Worm (Caenorhabditis elegans): Measurements from ENCODE around the gene clec-27.

clec-27 gene

ce11 chrV:16853956-16854683, at the start of gene clec-27, which contains the start of gene clec-35:
Gene clec-27 (plus strand): TSS chrV:16854633.
Gene clec-35 (minus strand): TSS chrV:16854056.
- TF ChIP-seq rbr-2 (tag; optimal IDR thresholded peaks at IDR 0.05) (no peak), aly-2 (tag; optimal IDR thresholded peaks at IDR 0.05) (no peak), egl-43 (GFP tag; IDR thresholded peaks at IDR 0.05) (no peak), mep-1 (tag; optimal IDR thresholded peaks at IDR 0.05) (no peak), attf-4 (tag; optimal IDR thresholded peaks at IDR 0.05) (no peak), T20F7.1 (GFP tag; optimal IDR thresholded peaks at IDR 0.05) (no peak), spr-1 (tag; optimal IDR thresholded peaks at IDR 0.05) (no peak), nhr-111 (GFP tag; optimal IDR thresholded peaks at IDR 0.05) (no peak), lin-15B (tag; optimal IDR thresholded peaks at IDR 0.05) (no peak), lin-38 (GFP tag; IDR thresholded peaks at IDR 0.05) (no peak), Y48G9A.11 (GFP tag; IDR thresholded peaks at IDR 0.05) (no peak), ZK337.2 (GFP tag; IDR thresholded peaks at IDR 0.05) (no peak), ceh-62 (tag; optimal IDR thresholded peaks at IDR 0.05) (no peak), arid-1 (GFP tag; conservative IDR thresholded peaks at IDR 0.05) (no peak), daf-19 (GFP tag; conservative IDR thresholded peaks at IDR 0.05) (no peak), lin-1 (GFP tag; IDR thresholded peaks at IDR 0.05) (no peak), mdl-1 (tag; optimal IDR thresholded peaks at IDR 0.05) (no peak), F10B5.3 (tag; optimal IDR thresholded peaks at IDR 0.05) (no peak)

- peak; percentile 68 for TF ChIP-seq aha-1 (tag)
- TF ChIP-seq nhr-10 (tag; optimal IDR thresholded peaks at IDR 0.05) = no peak
These were observed 49.6 kb upstream of the clec-27 start for ce11 chrV:16804795-16805194.

ce11 chrV:16808168-16808567, 46.3 kb upstream of the clec-27 start:
- TF ChIP-seq unc-62 (GFP tag; optimal IDR thresholded peaks at IDR 0.05 in 1 of 2) (peak in 1 of 2 experiments; percentile 48), unc-62 (tag; optimal IDR thresholded peaks at IDR 0.05) (no peak), ztf-11 (tag; optimal IDR thresholded peaks at IDR 0.05) (no peak)

ce11 chrV:16811841-16812240, 42.6 kb upstream of the clec-27 start:
- no peak for TF ChIP-seq nhr-111 (GFP tag; optimal IDR thresholded peaks at IDR 0.05)
- TF ChIP-seq zfp-2 (tag; optimal IDR thresholded peaks at IDR 0.05) = no peak
- TF ChIP-seq nhr-77 (tag; optimal IDR thresholded peaks at IDR 0.05) = no peak
- no peak for TF ChIP-seq pqm-1 (tag; optimal IDR thresholded peaks at IDR 0.05)
- TF ChIP-seq R02D3.7 (tag; optimal IDR thresholded peaks at IDR 0.05) = no peak
- TF ChIP-seq lin-39 (tag; optimal IDR thresholded peaks at IDR 0.05) = no peak
- no peak for TF ChIP-seq mxl-3 (GFP tag; optimal IDR thresholded peaks at IDR 0.05)
- TF ChIP-seq madf-5 (GFP tag; IDR thresholded peaks at IDR 0.05) = no peak

- no peak for TF ChIP-seq F37D6.2 (tag; optimal IDR thresholded peaks at IDR 0.05)
- TF ChIP-seq nhr-10 (tag; optimal IDR thresholded peaks at IDR 0.05) = no peak
- TF ChIP-seq spr-3 (GFP tag; optimal IDR thresholded peaks at IDR 0.05) = no peak
- no peak for TF ChIP-seq nhr-111 (GFP tag; optimal IDR thresholded peaks at IDR 0.05)
- TF ChIP-seq mep-1 (tag; optimal IDR thresholded peaks at IDR 0.05) = no peak
- no peak for TF ChIP-seq fkh-10 (GFP tag; optimal IDR thresholded peaks at IDR 0.05)
- TF ChIP-seq skn-1 (tag; optimal IDR thresholded peaks at IDR 0.05) = no peak
- TF ChIP-seq aly-2 (tag; optimal IDR thresholded peaks at IDR 0.05) = no peak
- no peak for TF ChIP-seq Y105C5A.15 (GFP tag; IDR thresholded peaks at IDR 0.05)
- no peak for TF ChIP-seq ceh-32 (tag; optimal IDR thresholded peaks at IDR 0.05; ENCODE audit: poor library complexity)
- no peak for TF ChIP-seq nhr-76 (tag; optimal IDR thresholded peaks at IDR 0.05)
- TF ChIP-seq nhr-11 (tag; optimal IDR thresholded peaks at IDR 0.05) = no peak
- TF ChIP-seq unc-39 (tag; optimal IDR thresholded peaks at IDR 0.05) = no peak
These were observed 42.1 kb upstream of the clec-27 start for ce11 chrV:16812371-16812770.
